Worm (Caenorhabditis elegans): Measurements from ENCODE around the gene spp-19.

- TF ChIP-seq ces-1 (GFP tag; optimal IDR thresholded peaks at IDR 0.05) (no peak), lin-15B (tag; optimal IDR thresholded peaks at IDR 0.05) (no peak), sox-4 (tag; optimal IDR thresholded peaks at IDR 0.05) (no peak), ztf-4 (tag; optimal IDR thresholded peaks at IDR 0.05) (no peak)
Measured at ce11 chrV:6549871-6550270, 11.6 kb downstream of the spp-19 start, which contains the start of gene lipl-4.

Data from whole organism, L1 larva.